Fruit fly (Drosophila melanogaster) whole organism, embryonic: Measurements from ENCODE around the gene CG34283.

ENCODE experiments used
- Aef1 ChIP-seq: fragments of 200-800 bp; sonication (Bioruptor generic); IDR thresholded peaks from 3 replicates; pipeline ENCODE4 v1.3.6; 2022; ENCODE audit warnings: missing biosample characterization, missing genetic modification characterization
- Atf6 ChIP-seq: fragments of 200-800 bp; sonication (Bioruptor generic); IDR thresholded peaks from 2 replicates; pipeline ENCODE4 v1.3.6; 2022; ENCODE audit warnings: missing biosample characterization, missing genetic modification characterization
- Bgb ChIP-seq: fragments of 200-800 bp; sonication (Bioruptor generic); IDR thresholded peaks from 2 replicates; pipeline ENCODE4 v1.3.6; 2022; ENCODE audit warnings: missing biosample characterization, missing genetic modification characterization; ENCODE audit not compliant: partially characterized antibody
- CG10959 ChIP-seq: fragments of 200-800 bp; sonication (Bioruptor generic); IDR thresholded peaks from 2 replicates; pipeline ENCODE4 v1.3.6; 2022; ENCODE audit warnings: missing biosample characterization, missing genetic modification characterization
- CG10979 ChIP-seq: fragments of 200-800 bp; sonication (Bioruptor generic); optimal IDR thresholded peaks from 2 replicates; lab custom pipeline; 2018; ENCODE audit warnings: missing biosample characterization, mild to moderate bottlenecking, missing genetic modification characterization, moderate library complexity
- CG13775 ChIP-seq: fragments of 200-800 bp; sonication (Bioruptor generic); optimal IDR thresholded peaks from 3 replicates; lab custom pipeline; 2017; ENCODE audit warnings: missing biosample characterization, mild to moderate bottlenecking, missing genetic modification characterization
- CG14050 ChIP-seq: fragments of 200-800 bp; sonication (Bioruptor generic); IDR thresholded peaks from 3 replicates; pipeline ENCODE4 v1.3.6; 2022; ENCODE audit warnings: missing biosample characterization, missing genetic modification characterization
- CG31441 ChIP-seq: fragments of 200-800 bp; sonication (Bioruptor generic); IDR thresholded peaks from 2 replicates; pipeline ENCODE4 v1.3.6; 2022; ENCODE audit warnings: missing biosample characterization, missing genetic modification characterization
- CG32532 ChIP-seq: fragments of 200-800 bp; sonication (Bioruptor generic); IDR thresholded peaks from 2 replicates; pipeline ENCODE4 v1.3.6; 2022; ENCODE audit warnings: missing biosample characterization, missing genetic modification characterization
- CG4328 ChIP-seq: fragments of 200-800 bp; sonication (Bioruptor generic); optimal IDR thresholded peaks from 3 replicates; lab custom pipeline; 2017; ENCODE audit warnings: missing biosample characterization, missing genetic modification reagents, missing genetic modification characterization
- CG6654 ChIP-seq: fragments of 200-800 bp; sonication (Bioruptor generic); optimal IDR thresholded peaks from 2 replicates; lab custom pipeline; 2017; ENCODE audit warnings: missing biosample characterization, mild to moderate bottlenecking, missing genetic modification characterization
- CG6689 ChIP-seq: fragments of 200-800 bp; sonication (Bioruptor generic); IDR thresholded peaks from 2 replicates; pipeline ENCODE4 v1.3.6; 2022; ENCODE audit warnings: missing biosample characterization, missing genetic modification characterization
- CG6791 ChIP-seq: fragments of 200-800 bp; sonication (Bioruptor generic); IDR thresholded peaks from 3 replicates; pipeline ENCODE4 v1.3.6; 2022; ENCODE audit warnings: missing biosample characterization, missing genetic modification characterization; ENCODE audit not compliant: partially characterized antibody
- CG7745 ChIP-seq: fragments of 200-800 bp; sonication (Bioruptor generic); optimal IDR thresholded peaks from 2 replicates; lab custom pipeline; 2018; ENCODE audit warnings: missing biosample characterization, mild to moderate bottlenecking, missing genetic modification characterization, moderate library complexity
- CG9817 ChIP-seq: fragments of 200-800 bp; sonication (Bioruptor generic); optimal IDR thresholded peaks from 2 replicates; lab custom pipeline; 2018; ENCODE audit warnings: missing biosample characterization, mild to moderate bottlenecking, missing genetic modification characterization, moderate library complexity
- CkIIα-i1 ChIP-seq: fragments of 200-800 bp; sonication (Bioruptor generic); IDR thresholded peaks from 2 replicates; pipeline ENCODE4 v1.3.6; 2022; ENCODE audit warnings: missing biosample characterization, missing genetic modification characterization
- D19B ChIP-seq: fragments of 200-800 bp; sonication (Bioruptor generic); optimal IDR thresholded peaks from 2 replicates; lab custom pipeline; 2017; ENCODE audit warnings: missing biosample characterization, mild to moderate bottlenecking, missing genetic modification characterization
- Dad ChIP-seq: fragments of 200-800 bp; sonication (Bioruptor generic); optimal IDR thresholded peaks from 3 replicates; lab custom pipeline; 2016; ENCODE audit warnings: missing biosample characterization, missing genetic modification characterization
- Dfd ChIP-seq, 2 experiments: fragments of >200 bp; optimal IDR thresholded peaks; 2 replicates each; lab custom pipeline; 2017; ENCODE audit warnings: missing biosample characterization in 2 of 2, missing genetic modification characterization in 2 of 2
- Dll ChIP-seq: fragments of 200-800 bp; sonication (Bioruptor generic); IDR thresholded peaks from 4 replicates; pipeline ENCODE4 v1.3.6; 2022; ENCODE audit warnings: missing biosample characterization, missing genetic modification characterization; ENCODE audit not compliant: partially characterized antibody
- Dp ChIP-seq: fragments of 200-800 bp; sonication (Bioruptor generic); optimal IDR thresholded peaks from 2 replicates; lab custom pipeline; 2018; ENCODE audit warnings: missing biosample characterization, mild to moderate bottlenecking, missing genetic modification characterization, moderate library complexity
- Fer3 ChIP-seq: fragments of 200-800 bp; sonication (Bioruptor generic); optimal IDR thresholded peaks from 2 replicates; lab custom pipeline; 2018; ENCODE audit warnings: missing biosample characterization, mild to moderate bottlenecking, missing genetic modification characterization, moderate library complexity
- H2.0 ChIP-seq: fragments of 200-800 bp; sonication (Bioruptor generic); IDR thresholded peaks from 2 replicates; pipeline ENCODE4 v1.3.6; 2022; ENCODE audit warnings: missing biosample characterization, missing genetic modification characterization
- Hr3 ChIP-seq: fragments of 200-800 bp; sonication (Bioruptor generic); optimal IDR thresholded peaks from 3 replicates; lab custom pipeline; 2016; ENCODE audit warnings: missing biosample characterization, missing genetic modification characterization
- Hr39 ChIP-seq: fragments of >200 bp; optimal IDR thresholded peaks from 2 replicates; lab custom pipeline; 2017
- Hr78 ChIP-seq, 2 experiments: fragments of 200-800 bp in 1 of 2; fragments of >200 bp in 1 of 2; sonication (Bioruptor generic) in 1 of 2; optimal IDR thresholded peaks; 2 replicates each; lab custom pipeline; 2017 to 2019; ENCODE audit warnings: missing biosample characterization in 2 of 2, missing genetic modification characterization in 2 of 2, mild to moderate bottlenecking in 1 of 2, moderate library complexity in 1 of 2
- Meics ChIP-seq: fragments of 200-800 bp; sonication (Bioruptor generic); optimal IDR thresholded peaks from 2 replicates; lab custom pipeline; 2017; ENCODE audit warnings: missing biosample characterization, mild to moderate bottlenecking, missing genetic modification characterization
- Nf-YA ChIP-seq: fragments of 200-800 bp; sonication (Bioruptor generic); IDR thresholded peaks from 2 replicates; pipeline ENCODE4 v1.3.6; 2022; ENCODE audit warnings: missing biosample characterization, missing genetic modification characterization
- Oli ChIP-seq: fragments of 200-800 bp; sonication (Bioruptor generic); optimal IDR thresholded peaks from 2 replicates; lab custom pipeline; 2018; ENCODE audit warnings: missing biosample characterization, mild to moderate bottlenecking, missing genetic modification characterization, moderate library complexity
- Sin3A ChIP-seq: fragments of >200 bp; optimal IDR thresholded peaks from 2 replicates; lab custom pipeline; 2018
- Sry-δ ChIP-seq: fragments of 200-800 bp; sonication (Bioruptor generic); optimal IDR thresholded peaks from 2 replicates; lab custom pipeline; 2016; ENCODE audit warnings: missing biosample characterization, missing genetic modification characterization
- Tbp ChIP-seq: fragments of >200 bp; optimal IDR thresholded peaks from 2 replicates; lab custom pipeline; 2018; ENCODE audit warnings: missing biosample characterization, missing genetic modification characterization
- Usf ChIP-seq: fragments of 200-800 bp; sonication (Bioruptor generic); optimal IDR thresholded peaks from 2 replicates; lab custom pipeline; 2017; ENCODE audit warnings: missing genotype, missing biosample characterization, missing genetic modification characterization
- al ChIP-seq: fragments of 200-800 bp; sonication (Bioruptor generic); IDR thresholded peaks from 2 replicates; pipeline ENCODE4 v1.3.6; 2022; ENCODE audit warnings: missing biosample characterization, missing genetic modification characterization
- az2 ChIP-seq: fragments of 200-800 bp; sonication (Bioruptor generic); optimal IDR thresholded peaks from 3 replicates; lab custom pipeline; 2016; ENCODE audit warnings: missing biosample characterization, missing genetic modification characterization
- bigmax ChIP-seq: fragments of 200-800 bp; sonication (Bioruptor generic); optimal IDR thresholded peaks from 2 replicates; lab custom pipeline; 2018; ENCODE audit warnings: missing biosample characterization, mild to moderate bottlenecking, missing genetic modification characterization
- corto ChIP-seq: fragments of 200-800 bp; sonication (Bioruptor generic); optimal IDR thresholded peaks from 2 replicates; lab custom pipeline; 2016; ENCODE audit warnings: missing biosample characterization, mild to moderate bottlenecking, missing genetic modification characterization, moderate library complexity
- dati ChIP-seq: fragments of 200-800 bp; sonication (Bioruptor generic); IDR thresholded peaks from 2 replicates; pipeline ENCODE4 v1.3.6; 2022; ENCODE audit warnings: missing biosample characterization, missing genetic modification characterization
- dysf ChIP-seq: fragments of 200-800 bp; sonication (Bioruptor generic); IDR thresholded peaks from 3 replicates; pipeline ENCODE4 v1.3.6; 2022; ENCODE audit warnings: missing biosample characterization, missing genetic modification characterization
- ems ChIP-seq: fragments of 200-800 bp; sonication (Bioruptor generic); optimal IDR thresholded peaks from 3 replicates; lab custom pipeline; 2016; ENCODE audit warnings: missing biosample characterization, missing genetic modification characterization
- eve ChIP-seq, 2 experiments: fragments of >200 bp; optimal IDR thresholded peaks; 2 replicates each; lab custom pipeline; 2017; ENCODE audit warnings: missing biosample characterization in 2 of 2, missing genetic modification characterization in 2 of 2
- gfzf ChIP-seq: fragments of 200-800 bp; sonication (Bioruptor generic); optimal IDR thresholded peaks from 2 replicates; lab custom pipeline; 2016; ENCODE audit warnings: missing biosample characterization, mild to moderate bottlenecking, missing genetic modification characterization, moderate library complexity
- mam ChIP-seq: fragments of 200-800 bp; sonication (Bioruptor generic); optimal IDR thresholded peaks from 3 replicates; lab custom pipeline; 2016; ENCODE audit warnings: missing biosample characterization, missing genetic modification characterization
- nom ChIP-seq: fragments of 200-800 bp; sonication (Bioruptor generic); optimal IDR thresholded peaks from 2 replicates; lab custom pipeline; 2017; ENCODE audit warnings: missing biosample characterization, missing genetic modification characterization, mild to moderate bottlenecking, moderate library complexity, missing genetic modification reagents
- odd ChIP-seq: fragments of 200-800 bp; sonication (Bioruptor generic); optimal IDR thresholded peaks from 2 replicates; lab custom pipeline; 2017; ENCODE audit warnings: missing biosample characterization, mild to moderate bottlenecking, missing genetic modification characterization
- p53 ChIP-seq: fragments of 200-800 bp; sonication (Bioruptor generic); optimal IDR thresholded peaks from 2 replicates; lab custom pipeline; 2016; ENCODE audit warnings: missing biosample characterization, missing genetic modification characterization
- pb ChIP-seq: fragments of 200-800 bp; sonication (Bioruptor generic); optimal IDR thresholded peaks from 3 replicates; lab custom pipeline; 2016; ENCODE audit warnings: missing biosample characterization, missing genetic modification characterization
- pum ChIP-seq: fragments of 200-800 bp; sonication (Bioruptor generic); optimal IDR thresholded peaks from 2 replicates; lab custom pipeline; 2016; ENCODE audit warnings: missing biosample characterization, missing genetic modification characterization
- seq ChIP-seq: fragments of 200-800 bp; sonication (Bioruptor generic); IDR thresholded peaks from 2 replicates; pipeline ENCODE4 v1.3.6; 2022; ENCODE audit warnings: missing biosample characterization, missing genetic modification characterization

The CG34283 gene

DNA sequence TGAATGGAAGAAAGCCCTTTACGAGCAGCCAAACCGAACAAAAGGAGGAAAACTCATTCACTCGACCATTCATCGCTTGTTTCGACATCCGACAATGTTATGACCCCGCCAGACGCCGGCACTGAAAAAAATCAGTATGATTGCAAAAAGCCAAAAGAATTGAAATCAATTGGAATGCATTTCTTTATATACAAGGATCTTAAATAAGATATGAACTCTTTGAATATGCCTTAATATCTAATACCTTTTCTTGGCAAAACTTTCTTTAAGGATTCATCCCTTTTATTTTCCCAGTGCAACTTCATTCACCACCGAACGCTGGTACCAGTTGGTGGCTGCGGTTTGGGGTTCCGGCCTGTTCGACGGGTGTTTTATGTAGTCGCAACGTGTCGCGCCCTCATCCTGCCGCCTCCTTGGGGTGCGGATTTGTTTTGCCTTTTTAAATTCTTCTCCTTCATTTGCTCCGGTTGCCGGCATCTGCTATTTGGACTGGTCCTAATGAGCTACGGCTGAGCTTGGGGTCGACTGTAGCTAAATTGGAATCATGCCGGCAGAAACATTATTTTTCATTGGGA is 2.5 kb downstream of the CG34283 start (continued):
- TF ChIP-seq CG32532 (GFP tag; lab: Robert Waterston, UW) (peak; percentile 87), Oli (tag; lab: Kevin White, UChicago) (peak; percentile 82), Hr78 (GFP tag; optimal IDR thresholded peaks at IDR 0.05; lab: Kevin White, UChicago) (no peak), Bgb (GFP tag; lab: Robert Waterston, UW) (no peak), CG6654 (peak; percentile 62), corto (peak; percentile 17), Meics (peak; percentile 88), CG13775 (GFP tag; lab: Kevin White, UChicago) (peak; percentile 71), az2 (peak; percentile 76), odd (GFP tag; lab: Kevin White, UChicago) (peak; percentile 81), nom (peak; percentile 17), Usf (GFP tag; lab: Kevin White, UChicago) (peak; percentile 29), eve (GFP tag; optimal IDR thresholded peaks at IDR 0.05; lab: Kevin White, UChicago) (peak; percentile 15 to 93), Dfd (GFP tag; optimal IDR thresholded peaks at IDR 0.05; lab: Kevin White, UChicago) (no peak), H2.0 (GFP tag; lab: Robert Waterston, UW) (peak; percentile 73), CG6689 (GFP tag; lab: Robert Waterston, UW) (peak; percentile 88), p53 (GFP tag; lab: Kevin White, UChicago) (peak; percentile 49), CG10979 (tag; lab: Kevin White, UChicago) (peak; percentile 86), CkIIα-i1 (no peak), Sin3A (lab: Kevin White, UChicago) (no peak), Dll (GFP tag; lab: Robert Waterston, UW) (no peak), Fer3 (tag; lab: Kevin White, UChicago) (peak; percentile 90), ems (GFP tag; lab: Kevin White, UChicago) (peak; percentile 81), D19B (GFP tag; lab: Kevin White, UChicago) (peak; percentile 53), dysf (GFP tag; lab: Robert Waterston, UW) (peak; percentile 87), Nf-YA (peak; percentile 79), CG31441 (peak; percentile 89), pum (GFP tag; lab: Kevin White, UChicago) (peak; percentile 73), pb (peak; percentile 67), Sry-δ (GFP tag; lab: Kevin White, UChicago) (peak; percentile 41), Atf6 (GFP tag; lab: Robert Waterston, UW) (peak; percentile 89), Hr3 (GFP tag; lab: Kevin White, UChicago) (peak; percentile 75), CG10959 (GFP tag; lab: Robert Waterston, UW) (no peak), bigmax (GFP tag; lab: Kevin White, UChicago) (no peak), CG4328 (peak; percentile 88), CG9817 (tag; lab: Kevin White, UChicago) (peak; percentile 89), gfzf (no peak), CG7745 (no peak), mam (GFP tag; lab: Kevin White, UChicago) (peak; percentile 88), CG6791 (GFP tag; lab: Robert Waterston, UW) (no peak), Aef1 (GFP tag; lab: Robert Waterston, UW) (peak; percentile 67), Dad (peak; percentile 83), Hr39 (lab: Kevin White, UChicago) (no peak), dati (GFP tag; lab: Robert Waterston, UW) (peak; percentile 63), Tbp (GFP tag; lab: Kevin White, UChicago) (no peak), seq (GFP tag; lab: Robert Waterston, UW) (peak; percentile 89), CG14050 (GFP tag; lab: Robert Waterston, UW) (peak; percentile 61), al (GFP tag; lab: Robert Waterston, UW) (peak; percentile 65; the same call in 1 of the 2 replicates), Dp (GFP tag; lab: Kevin White, UChicago) (no peak)
